Worm (Caenorhabditis elegans) whole organism, mixed stage, embryonic: ENCODE measurements around the gene spe-39.

Experiments
- bed-3 ChIP-seq: fragments of 200-800 bp; sonication (Bioruptor generic); optimal IDR thresholded peaks from 3 replicates; lab custom pipeline; 2018; ENCODE audit warnings: mild to moderate bottlenecking, missing genetic modification characterization, moderate library complexity, missing compliant biosample characterization
- ces-1 ChIP-seq: fragments of 150-350 bp; optimal IDR thresholded peaks from 2 replicates; lab custom pipeline; 2014; ENCODE audit warnings: missing biosample characterization, missing genetic modification reagents, missing genetic modification characterization
- elt-1 ChIP-seq: sonication (generic microtip); optimal IDR thresholded peaks from 2 replicates; lab custom pipeline; 2017; ENCODE audit warnings: missing genetic modification characterization, mild to moderate bottlenecking, missing compliant biosample characterization, antibody characterized with exemption, moderate library complexity, borderline replicate concordance; ENCODE audit not compliant: insufficient read depth
- lin-13 ChIP-seq: fragments of 150-350 bp; optimal IDR thresholded peaks from 2 replicates; lab custom pipeline; 2014; ENCODE audit warnings: missing biosample characterization, missing genetic modification characterization
- lsy-2 ChIP-seq: fragments of 150-350 bp; optimal IDR thresholded peaks from 2 replicates; lab custom pipeline; 2014; ENCODE audit warnings: missing biosample characterization, missing genetic modification characterization
- mep-1 ChIP-seq: fragments of 150-350 bp; optimal IDR thresholded peaks from 2 replicates; lab custom pipeline; 2017; ENCODE audit warnings: missing biosample characterization, missing genetic modification reagents, missing genetic modification characterization, inconsistent platforms
- nhr-237 ChIP-seq: fragments of 150-350 bp; optimal IDR thresholded peaks from 2 replicates; lab custom pipeline; 2014; ENCODE audit warnings: missing biosample characterization, missing genetic modification characterization
- snpc-4 ChIP-seq: fragments of 150-350 bp; optimal IDR thresholded peaks from 2 replicates; lab custom pipeline; 2014; ENCODE audit warnings: missing biosample characterization, missing genetic modification characterization

DNA sequence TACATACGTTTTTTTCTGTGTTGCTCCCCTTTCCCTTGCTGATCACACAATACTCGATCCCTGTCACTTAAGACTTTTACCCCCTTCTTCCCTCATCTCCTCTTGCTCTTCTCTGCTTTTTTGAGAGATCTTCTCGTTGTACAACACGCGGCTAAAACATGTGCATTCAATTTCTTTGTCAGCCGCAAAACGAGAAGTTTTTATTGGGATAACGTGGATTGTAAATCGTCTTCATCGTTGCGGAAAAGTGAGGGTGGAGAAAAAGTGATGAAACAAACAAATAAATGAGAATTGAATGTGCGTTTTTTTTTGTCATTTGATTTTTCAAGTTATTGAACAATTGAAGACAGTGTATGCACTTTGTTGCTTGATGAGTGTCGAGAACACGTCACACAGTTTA lies 15.8 kb upstream of the spe-39 start:
- no peak for TF ChIP-seq snpc-4 (tag; lab: Kevin White, UChicago)
- no peak for TF ChIP-seq elt-1
- no peak for TF ChIP-seq lin-13
- TF ChIP-seq mep-1 (tag; lab: Kevin White, UChicago) = no peak
- no peak for TF ChIP-seq ces-1
- TF ChIP-seq bed-3 (GFP tag; lab: Kevin White, UChicago) = no peak
- TF ChIP-seq nhr-237 (tag; lab: Kevin White, UChicago) = no peak
- no peak for TF ChIP-seq lsy-2 (tag; lab: Kevin White, UChicago)
